Worm (Caenorhabditis elegans): ENCODE measurements around the gene EGAP5.1.

DNA sequence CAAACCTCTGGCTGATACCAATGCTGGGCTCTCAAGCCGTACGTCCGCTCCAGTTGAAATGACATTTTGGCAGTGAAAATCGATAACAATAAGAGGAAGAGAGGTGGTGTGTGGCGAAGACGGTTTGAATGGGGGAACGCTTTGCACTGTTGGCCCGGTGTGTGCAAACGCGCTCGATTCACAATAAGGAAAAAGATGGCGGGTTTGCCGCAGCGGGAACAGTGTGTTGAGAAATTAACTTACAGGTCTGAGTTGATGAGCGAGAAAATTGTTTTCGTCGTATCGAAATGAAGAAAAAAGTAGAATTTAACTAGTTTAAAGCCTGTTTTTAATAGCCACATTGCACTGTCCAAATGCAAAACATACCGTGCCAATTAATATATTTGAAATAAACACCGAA lies 16.2 kb downstream of the EGAP5.1 start, which contains the start of gene metl-9:
- TF ChIP-seq pha-4 (tag; optimal IDR thresholded peaks at IDR 0.05) (no peak), sdz-38 (tag; optimal IDR thresholded peaks at IDR 0.05) (no peak), Y67H2A.10 (GFP tag; conservative IDR thresholded peaks at IDR 0.05) (no peak), ztf-18 (tag; optimal IDR thresholded peaks at IDR 0.05) (no peak), zim-3 (tag; optimal IDR thresholded peaks at IDR 0.05) (no peak), lin-35 (GFP tag; optimal IDR thresholded peaks at IDR 0.05) (no peak), tlf-1 (GFP tag; optimal IDR thresholded peaks at IDR 0.05) (no peak), nhr-90 (tag; optimal IDR thresholded peaks at IDR 0.05) (no peak), dpl-1 (GFP tag; optimal IDR thresholded peaks at IDR 0.05) (no peak), unc-62 (GFP tag; optimal IDR thresholded peaks at IDR 0.05) (no peak), egrh-3 (GFP tag; IDR thresholded peaks at IDR 0.05) (no peak), hlh-12 (tag; optimal IDR thresholded peaks at IDR 0.05) (no peak), madf-3 (GFP tag; IDR thresholded peaks at IDR 0.05) (no peak)
